ENCODE assay signal across 4 fruit fly cellular contexts in the genomic region with DNA sequence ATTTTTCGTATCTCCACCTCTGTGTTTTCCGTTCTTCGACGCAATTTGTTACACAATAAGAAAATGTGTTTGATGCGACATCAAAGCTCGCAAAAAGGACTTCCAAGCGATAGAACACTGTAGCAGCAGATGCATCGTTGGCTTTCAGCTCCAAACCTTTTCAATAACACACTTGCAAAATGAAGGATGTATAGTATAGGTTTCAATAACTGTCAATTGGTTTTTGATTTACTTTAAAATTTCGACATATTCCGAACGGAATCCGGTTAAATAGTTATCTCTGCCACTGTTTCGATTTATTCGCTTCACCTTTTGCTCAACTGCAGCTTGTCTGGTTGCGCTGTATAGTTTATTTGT.
TF ChIP-seq lines count a peak whose summit lies in the region.

No protein-coding gene starts in this region.

- TF ChIP-seq CTCF in whole organism, embryonic (GFP tag; optimal IDR thresholded peaks at IDR 0.05; lab: Kevin White, UChicago) = no peak

TF ChIP-seq in whole organism, embryonic, 481 proteins besides CTCF, POLR2A, EP300 and RAD21:
- no peak for TF ChIP-seq CG30403 (GFP tag; optimal IDR thresholded peaks at IDR 0.05; lab: Kevin White, UChicago)
- TF ChIP-seq Drgx (GFP tag; IDR thresholded peaks at IDR 0.05; lab: Robert Waterston, UW) = 0 out of 2 replicates have a peak, but pooled peaks have one; percentile 13
- TF ChIP-seq Pdp1 (GFP tag; optimal IDR thresholded peaks at IDR 0.05; lab: Kevin White, UChicago) = peak in 1 of 2 experiments; percentile 11
TF ChIP-seq in whole organism, embryonic: peak in this region for 2.

TF ChIP-seq in whole organism, prepupa, 60 proteins besides CTCF, POLR2A, EP300 and RAD21 (continues in another document):
- TF ChIP-seq Eip93F (GFP tag; optimal IDR thresholded peaks at IDR 0.05; lab: Kevin White, UChicago) (no peak), Blimp-1 (GFP tag; optimal IDR thresholded peaks at IDR 0.05; lab: Kevin White, UChicago) (no peak), achi (GFP tag; optimal IDR thresholded peaks at IDR 0.05; lab: Kevin White, UChicago) (peak; percentile 48), CG11294 (GFP tag; IDR thresholded peaks at IDR 0.05; lab: Robert Waterston, UW) (0 out of 2 replicates have a peak, but pooled peaks have one; percentile 6), vri (GFP tag; optimal IDR thresholded peaks at IDR 0.05; lab: Kevin White, UChicago) (no peak), Gug (GFP tag; IDR thresholded peaks at IDR 0.05; lab: Robert Waterston, UW) (no peak), CG16779 (tag; optimal IDR thresholded peaks at IDR 0.05; lab: Kevin White, UChicago) (no peak), OdsH (GFP tag; optimal IDR thresholded peaks at IDR 0.05; lab: Kevin White, UChicago) (peak; percentile 32), spab (GFP tag; optimal IDR thresholded peaks at IDR 0.05; lab: Kevin White, UChicago) (peak; percentile 42), CG6854 (GFP tag; optimal IDR thresholded peaks at IDR 0.05; lab: Kevin White, UChicago) (no peak), CG6163 (GFP tag; IDR thresholded peaks at IDR 0.05; lab: Robert Waterston, UW) (no peak; the same call in 2 of the 3 replicates), CG8319 (GFP tag; optimal IDR thresholded peaks at IDR 0.05; lab: Kevin White, UChicago) (no peak), ss (GFP tag; optimal IDR thresholded peaks at IDR 0.05; lab: Kevin White, UChicago) (peak in 1 of 2 experiments; percentile 19), Smox (GFP tag; optimal IDR thresholded peaks at IDR 0.05; lab: Kevin White, UChicago) (peak; percentile 44), CG6808 (GFP tag; optimal IDR thresholded peaks at IDR 0.05; lab: Kevin White, UChicago) (peak; percentile 54), Hr38 (GFP tag; optimal IDR thresholded peaks at IDR 0.05; lab: Kevin White, UChicago) (no peak), CG31627 (GFP tag; optimal IDR thresholded peaks at IDR 0.05; lab: Kevin White, UChicago) (peak; percentile 40), CG11762 (GFP tag; optimal IDR thresholded peaks at IDR 0.05; lab: Kevin White, UChicago; ENCODE audit: insufficient read depth) (no peak), Ets21C (GFP tag; optimal IDR thresholded peaks at IDR 0.05; lab: Kevin White, UChicago) (no peak), Hr39 (GFP tag; optimal IDR thresholded peaks at IDR 0.05; lab: Kevin White, UChicago) (peak; percentile 44), CG15336 (GFP tag; IDR thresholded peaks at IDR 0.05; lab: Robert Waterston, UW) (no peak), CG6792 (GFP tag; optimal IDR thresholded peaks at IDR 0.05; lab: Kevin White, UChicago) (no peak), eg (GFP tag; IDR thresholded peaks at IDR 0.05; lab: Robert Waterston, UW) (0 out of 3 replicates have a peak, but pooled peaks have one; percentile 52), CG34406 (GFP tag; optimal IDR thresholded peaks at IDR 0.05; lab: Kevin White, UChicago) (peak; percentile 4), CG4318 (GFP tag; optimal IDR thresholded peaks at IDR 0.05; lab: Kevin White, UChicago) (no peak), dac (GFP tag; optimal IDR thresholded peaks at IDR 0.05; lab: Kevin White, UChicago) (no peak), CG1621 (tag; optimal IDR thresholded peaks at IDR 0.05; lab: Kevin White, UChicago) (no peak)

TF ChIP-seq in whole organism, pupa, 21 proteins besides CTCF, POLR2A, EP300 and RAD21:
- TF ChIP-seq CG32121 (GFP tag; IDR thresholded peaks at IDR 0.05; lab: Robert Waterston, UW) (no peak), CG12605 (GFP tag; IDR thresholded peaks at IDR 0.05; lab: Robert Waterston, UW) (no peak), fd96Ca (GFP tag; IDR thresholded peaks at IDR 0.05; lab: Robert Waterston, UW) (no peak), EcR (GFP tag; optimal IDR thresholded peaks at IDR 0.05; lab: Kevin White, UChicago) (no peak), Snoo (tag; optimal IDR thresholded peaks at IDR 0.05; lab: Kevin White, UChicago) (no peak), CG34367 (tag; optimal IDR thresholded peaks at IDR 0.05; lab: Kevin White, UChicago) (peak; percentile 35), D1 (tag; optimal IDR thresholded peaks at IDR 0.05; lab: Kevin White, UChicago) (peak; percentile 5), CG4496 (GFP tag; IDR thresholded peaks at IDR 0.05; lab: Robert Waterston, UW) (no peak), gl (tag; optimal IDR thresholded peaks at IDR 0.05; lab: Kevin White, UChicago) (no peak), CG8159 (tag; optimal IDR thresholded peaks at IDR 0.05; lab: Kevin White, UChicago) (peak; percentile 55), rn (GFP tag; IDR thresholded peaks at IDR 0.05; lab: Robert Waterston, UW) (no peak), CG10348 (GFP tag; IDR thresholded peaks at IDR 0.05; lab: Robert Waterston, UW) (no peak), CG17806 (tag; optimal IDR thresholded peaks at IDR 0.05; lab: Kevin White, UChicago) (peak; percentile 14), Pif1A (GFP tag; optimal IDR thresholded peaks at IDR 0.05; lab: Kevin White, UChicago) (peak; percentile 14), CG8301 (tag; optimal IDR thresholded peaks at IDR 0.05; lab: Kevin White, UChicago) (peak; percentile 18), Ets98B (GFP tag; IDR thresholded peaks at IDR 0.05; lab: Robert Waterston, UW) (no peak; the same call in 1 of the 2 replicates), CG14655 (GFP tag; optimal IDR thresholded peaks at IDR 0.05; lab: Kevin White, UChicago) (peak; percentile 46), Pif1B (GFP tag; optimal IDR thresholded peaks at IDR 0.05; lab: Kevin White, UChicago) (no peak), CG15710 (tag; optimal IDR thresholded peaks at IDR 0.05; lab: Kevin White, UChicago) (peak; percentile 64), CG13204 (GFP tag; optimal IDR thresholded peaks at IDR 0.05; lab: Kevin White, UChicago) (no peak), CG9948 (tag; optimal IDR thresholded peaks at IDR 0.05; lab: Kevin White, UChicago) (peak; percentile 32)

TF ChIP-seq in whole organism, wandering third instar larva, 38 proteins besides CTCF, POLR2A, EP300 and RAD21:
- peak; percentile 35 for TF ChIP-seq woc (GFP tag; optimal IDR thresholded peaks at IDR 0.05; lab: Kevin White, UChicago)
- no peak for TF ChIP-seq Dfd (GFP tag; optimal IDR thresholded peaks at IDR 0.05; lab: Kevin White, UChicago)
- TF ChIP-seq dl (GFP tag; optimal IDR thresholded peaks at IDR 0.05; lab: Kevin White, UChicago; ENCODE audit: insufficient read depth in 1 of 2, partially characterized antibody in 2 of 2) = no peak
- no peak for TF ChIP-seq rgr (GFP tag; optimal IDR thresholded peaks at IDR 0.05; lab: Kevin White, UChicago)
- TF ChIP-seq pan (optimal IDR thresholded peaks at IDR 0.05; lab: Kevin White, UChicago) = no peak
- no peak for TF ChIP-seq br (GFP tag; optimal IDR thresholded peaks at IDR 0.05; lab: Kevin White, UChicago)
- no peak for TF ChIP-seq Jra (GFP tag; optimal IDR thresholded peaks at IDR 0.05; lab: Kevin White, UChicago)
- TF ChIP-seq foxo (GFP tag; optimal IDR thresholded peaks at IDR 0.05; lab: Kevin White, UChicago) = peak in 1 of 2 experiments; percentile 32
- peak; percentile 25 for TF ChIP-seq ey (GFP tag; optimal IDR thresholded peaks at IDR 0.05; lab: Kevin White, UChicago)
- no peak for TF ChIP-seq Dif (GFP tag; optimal IDR thresholded peaks at IDR 0.05; lab: Kevin White, UChicago; ENCODE audit: partially characterized antibody)
- no peak for TF ChIP-seq usp (GFP tag; optimal IDR thresholded peaks at IDR 0.05; lab: Kevin White, UChicago)
- no peak for TF ChIP-seq Sp1 (GFP tag; optimal IDR thresholded peaks at IDR 0.05; lab: Kevin White, UChicago)
- TF ChIP-seq jim (GFP tag; optimal IDR thresholded peaks at IDR 0.05; lab: Kevin White, UChicago) = no peak
- TF ChIP-seq OdsH (GFP tag; optimal IDR thresholded peaks at IDR 0.05; lab: Kevin White, UChicago) = no peak
- no peak for TF ChIP-seq CrebA (GFP tag; optimal IDR thresholded peaks at IDR 0.05; lab: Kevin White, UChicago; ENCODE audit: borderline replicate concordance)
- TF ChIP-seq Abd-B (GFP tag; optimal IDR thresholded peaks at IDR 0.05; lab: Kevin White, UChicago) = no peak
- no peak for TF ChIP-seq Hr83 (GFP tag; optimal IDR thresholded peaks at IDR 0.05; lab: Kevin White, UChicago; ENCODE audit: poor library complexity, severe bottlenecking)
- TF ChIP-seq Vsx2 (GFP tag; optimal IDR thresholded peaks at IDR 0.05; lab: Kevin White, UChicago; ENCODE audit: partially characterized antibody) = no peak
- no peak for TF ChIP-seq CG32264 (GFP tag; optimal IDR thresholded peaks at IDR 0.05; lab: Kevin White, UChicago)
- no peak for TF ChIP-seq CG9705 (GFP tag; optimal IDR thresholded peaks at IDR 0.05; lab: Kevin White, UChicago)
- TF ChIP-seq h (GFP tag; optimal IDR thresholded peaks at IDR 0.05; lab: Kevin White, UChicago) = peak; percentile 19
- TF ChIP-seq sv (GFP tag; optimal IDR thresholded peaks at IDR 0.05; lab: Kevin White, UChicago) = no peak
- peak; percentile 27 for TF ChIP-seq HLH106 (tag; optimal IDR thresholded peaks at IDR 0.05; lab: Kevin White, UChicago)
- TF ChIP-seq Hr78 (GFP tag; optimal IDR thresholded peaks at IDR 0.05; lab: Kevin White, UChicago) = no peak
